Fruit fly (Drosophila melanogaster): ENCODE results near the gene Alp5.

Alp5 gene

dm6 chr3R:20955932-20956636 lies 50.7 kb downstream of the Alp5 start:
- TF ChIP-seq Sp1 (GFP tag; optimal IDR thresholded peaks at IDR 0.05) (no peak), Vsx2 (GFP tag; optimal IDR thresholded peaks at IDR 0.05; ENCODE audit: partially characterized antibody) (no peak), Hnf4 (GFP tag; optimal IDR thresholded peaks at IDR 0.05) (no peak), CG9705 (GFP tag; optimal IDR thresholded peaks at IDR 0.05) (no peak), HLH106 (tag; optimal IDR thresholded peaks at IDR 0.05) (no peak), fru (GFP tag; optimal IDR thresholded peaks at IDR 0.05) (no peak), pan (optimal IDR thresholded peaks at IDR 0.05) (no peak), dsf (GFP tag; optimal IDR thresholded peaks at IDR 0.05; ENCODE audit: borderline replicate concordance) (no peak), ey (GFP tag; optimal IDR thresholded peaks at IDR 0.05) (no peak), rgr (GFP tag; optimal IDR thresholded peaks at IDR 0.05) (no peak), lola (GFP tag; optimal IDR thresholded peaks at IDR 0.05) (no peak)
